Worm (Caenorhabditis elegans) whole organism, mixed stage, embryonic: ENCODE data around the gene Y41E3.6.

Experiments
- bed-3 ChIP-seq: fragments of 200-800 bp; sonication (Bioruptor generic); optimal IDR thresholded peaks from 3 replicates; lab custom pipeline; 2018; ENCODE audit warnings: mild to moderate bottlenecking, missing genetic modification characterization, moderate library complexity, missing compliant biosample characterization
- blmp-1 ChIP-seq: fragments of 150-350 bp; optimal IDR thresholded peaks from 2 replicates; lab custom pipeline; 2014; ENCODE audit warnings: missing biosample characterization, missing genetic modification characterization
- ceh-43 ChIP-seq: fragments of 200-800 bp; sonication (Bioruptor generic); optimal IDR thresholded peaks from 2 replicates; lab custom pipeline; 2018; ENCODE audit warnings: mild to moderate bottlenecking, missing genetic modification characterization, moderate library complexity, missing compliant biosample characterization
- ces-1 ChIP-seq: fragments of 150-350 bp; optimal IDR thresholded peaks from 2 replicates; lab custom pipeline; 2014; ENCODE audit warnings: missing biosample characterization, missing genetic modification reagents, missing genetic modification characterization
- elt-1 ChIP-seq: sonication (generic microtip); optimal IDR thresholded peaks from 2 replicates; lab custom pipeline; 2017; ENCODE audit warnings: missing genetic modification characterization, mild to moderate bottlenecking, missing compliant biosample characterization, antibody characterized with exemption, moderate library complexity, borderline replicate concordance; ENCODE audit not compliant: insufficient read depth
- elt-3 ChIP-seq: fragments of 150-350 bp; optimal IDR thresholded peaks from 2 replicates; lab custom pipeline; 2014; ENCODE audit warnings: missing biosample characterization, missing genetic modification characterization
- lsy-2 ChIP-seq: fragments of 150-350 bp; optimal IDR thresholded peaks from 2 replicates; lab custom pipeline; 2014; ENCODE audit warnings: missing biosample characterization, missing genetic modification characterization
- mab-5 ChIP-seq: fragments of 150-350 bp; optimal IDR thresholded peaks from 2 replicates; lab custom pipeline; 2014; ENCODE audit warnings: missing biosample characterization, missing genetic modification characterization
- nhr-76 ChIP-seq: sonication (generic microtip); optimal IDR thresholded peaks from 2 replicates; lab custom pipeline; 2017; ENCODE audit warnings: missing biosample characterization, missing genetic modification characterization
- unc-62 ChIP-seq: fragments of 150-350 bp; optimal IDR thresholded peaks from 2 replicates; lab custom pipeline; 2014; ENCODE audit warnings: missing biosample characterization, missing genetic modification reagents, missing genetic modification characterization

DNA sequence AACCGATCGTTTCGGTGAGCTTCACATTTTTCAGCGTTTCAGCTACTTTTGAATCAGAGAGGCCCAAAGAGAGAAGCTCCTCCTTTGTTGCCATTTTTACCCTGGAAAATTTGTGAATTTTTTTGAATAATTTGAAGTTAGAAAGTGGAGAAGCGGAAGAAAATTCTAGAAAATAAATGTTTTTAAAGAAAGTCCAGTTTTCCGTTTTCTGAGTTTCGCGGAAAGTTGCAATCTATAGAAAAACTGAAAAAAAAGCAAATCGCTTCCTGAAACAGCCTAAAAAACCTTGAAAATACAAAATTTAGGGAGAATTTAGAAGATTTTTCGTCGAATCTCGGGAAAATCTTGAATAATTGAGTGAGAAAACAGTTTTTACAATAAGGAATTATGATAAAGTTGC lies 6.5 kb downstream of the Y41E3.6 start, which contains the start of gene qars-1:
- no peak for TF ChIP-seq elt-3 (tag; lab: Kevin White, UChicago)
- TF ChIP-seq ces-1 (GFP tag; lab: Kevin White, UChicago): no peak
- TF ChIP-seq blmp-1 (tag; lab: Kevin White, UChicago): no peak
- no peak for TF ChIP-seq bed-3
- no peak for TF ChIP-seq unc-62
- no peak for TF ChIP-seq mab-5 (tag; lab: Kevin White, UChicago)
- no peak for TF ChIP-seq nhr-76 (tag; lab: Kevin White, UChicago)
- TF ChIP-seq elt-1 (tag; lab: Kevin White, UChicago): no peak
- TF ChIP-seq lsy-2 (tag; lab: Kevin White, UChicago): no peak
- TF ChIP-seq ceh-43 (GFP tag; lab: Kevin White, UChicago): no peak
